Worm (Caenorhabditis elegans) whole organism, young adult: ENCODE data around the gene ttr-49.

ENCODE experiments used
- B0019.2 ChIP-seq: fragments of 200-800 bp; sonication (Bioruptor generic); conservative IDR thresholded peaks from 2 replicates; pipeline ENCODE4 v1.3.6; 2022; ENCODE audit warnings: missing genetic modification reagents, missing genetic modification characterization, missing compliant biosample characterization
- C06A6.2 ChIP-seq: fragments of 200-800 bp; sonication (Bioruptor generic); conservative IDR thresholded peaks from 2 replicates; pipeline ENCODE4 v1.3.6; 2022; ENCODE audit warnings: missing genetic modification characterization, missing compliant biosample characterization
- C17E4.6 ChIP-seq: fragments of 200-800 bp; sonication (Bioruptor generic); IDR thresholded peaks from 2 replicates; pipeline ENCODE4 v1.3.6; 2022; ENCODE audit warnings: missing genetic modification reagents, missing genetic modification characterization, missing compliant biosample characterization
- D2030.7 ChIP-seq: fragments of 200-800 bp; sonication (Bioruptor generic); IDR thresholded peaks from 2 replicates; pipeline ENCODE4 v1.3.6; 2022; ENCODE audit warnings: missing genetic modification reagents, missing genetic modification characterization, missing compliant biosample characterization
- F37B4.10 ChIP-seq: fragments of 200-800 bp; sonication (Bioruptor generic); IDR thresholded peaks from 2 replicates; pipeline ENCODE4 v1.3.6; 2022; ENCODE audit warnings: missing genetic modification characterization, missing compliant biosample characterization
- K11D2.4 ChIP-seq: fragments of 200-800 bp; sonication (Bioruptor generic); IDR thresholded peaks from 2 replicates; pipeline ENCODE4 v1.3.6; 2022; ENCODE audit warnings: missing genetic modification reagents, missing genetic modification characterization, missing compliant biosample characterization
- T26A5.8 ChIP-seq: sonication (generic microtip); optimal IDR thresholded peaks from 2 replicates; lab custom pipeline; 2016; ENCODE audit warnings: missing genetic modification characterization, missing compliant biosample characterization
- Y53G8AR.9 ChIP-seq: fragments of 200-800 bp; sonication (Bioruptor generic); conservative IDR thresholded peaks from 2 replicates; pipeline ENCODE4 v1.3.6; 2022; ENCODE audit warnings: missing genetic modification reagents, missing genetic modification characterization, missing compliant biosample characterization
- Y79H2A.3 ChIP-seq: fragments of 200-800 bp; sonication (Bioruptor generic); conservative IDR thresholded peaks from 2 replicates; pipeline ENCODE4 v1.3.6; 2022; ENCODE audit warnings: missing genetic modification reagents, missing genetic modification characterization, missing compliant biosample characterization
- Y95B8A.8 ChIP-seq: fragments of 200-800 bp; sonication (Bioruptor generic); IDR thresholded peaks from 2 replicates; pipeline ENCODE4 v1.3.6; 2022; ENCODE audit warnings: missing genetic modification reagents, missing genetic modification characterization, missing compliant biosample characterization
- aptf-2 ChIP-seq: fragments of 200-800 bp; sonication (Bioruptor generic); conservative IDR thresholded peaks from 2 replicates; pipeline ENCODE4 v1.3.6; 2022; ENCODE audit warnings: missing genetic modification reagents, missing genetic modification characterization, missing compliant biosample characterization
- aptf-3 ChIP-seq: fragments of 200-800 bp; sonication (Bioruptor generic); IDR thresholded peaks from 2 replicates; pipeline ENCODE4 v1.3.6; 2022; ENCODE audit warnings: missing genetic modification characterization, missing compliant biosample characterization
- attf-3 ChIP-seq: fragments of 200-800 bp; sonication (Bioruptor generic); conservative IDR thresholded peaks from 2 replicates; pipeline ENCODE4 v1.3.6; 2022; ENCODE audit warnings: missing genetic modification reagents, missing genetic modification characterization, missing compliant biosample characterization
- attf-6 ChIP-seq: fragments of 200-800 bp; sonication (Bioruptor generic); IDR thresholded peaks from 2 replicates; pipeline ENCODE4 v1.3.6; 2022; ENCODE audit warnings: missing genetic modification reagents, missing genetic modification characterization, missing compliant biosample characterization
- bed-2 ChIP-seq: fragments of 200-800 bp; sonication (Bioruptor generic); IDR thresholded peaks from 2 replicates; pipeline ENCODE4 v1.3.6; 2022; ENCODE audit warnings: missing genetic modification reagents, missing genetic modification characterization, missing compliant biosample characterization
- cebp-1 ChIP-seq, 2 experiments: fragments of 200-800 bp in 1 of 2; sonication (Bioruptor generic) in 1 of 2; sonication (generic microtip) in 1 of 2; IDR thresholded peaks in 1 of 2; optimal IDR thresholded peaks in 1 of 2; 2 replicates each; pipeline versions ENCODE4 v1.3.6 to Lab custom; 2017 to 2022; ENCODE audit warnings: missing compliant biosample characterization in 2 of 2, missing genetic modification characterization in 2 of 2, mild to moderate bottlenecking in 1 of 2, missing genetic modification reagents in 1 of 2, moderate library complexity in 1 of 2
- cebp-2 ChIP-seq: fragments of 200-800 bp; sonication (Bioruptor generic); IDR thresholded peaks from 2 replicates; pipeline ENCODE4 v1.3.6; 2022; ENCODE audit warnings: missing genetic modification characterization, missing compliant biosample characterization
- ceh-100 ChIP-seq: fragments of 200-800 bp; sonication (Bioruptor generic); IDR thresholded peaks from 2 replicates; pipeline ENCODE4 v1.3.6; 2022; ENCODE audit warnings: missing genetic modification reagents, missing genetic modification characterization, missing compliant biosample characterization
- ceh-40 ChIP-seq: fragments of 200-800 bp; sonication (Bioruptor generic); IDR thresholded peaks from 2 replicates; pipeline ENCODE4 v1.3.6; 2022; ENCODE audit warnings: missing genetic modification characterization, missing compliant biosample characterization
- ceh-58 ChIP-seq: fragments of 200-800 bp; sonication (Bioruptor generic); IDR thresholded peaks from 2 replicates; pipeline ENCODE4 v1.3.6; 2022; ENCODE audit warnings: missing genetic modification characterization, missing compliant biosample characterization
- ceh-91 ChIP-seq: fragments of 200-800 bp; sonication (Bioruptor generic); IDR thresholded peaks from 2 replicates; pipeline ENCODE4 v1.3.6; 2022; ENCODE audit warnings: missing genetic modification reagents, missing genetic modification characterization, missing compliant biosample characterization
- egl-18 ChIP-seq: fragments of 200-800 bp; sonication (Bioruptor generic); IDR thresholded peaks from 2 replicates; pipeline ENCODE4 v1.3.6; 2022; ENCODE audit warnings: missing genetic modification reagents, missing genetic modification characterization, missing compliant biosample characterization
- egl-44 ChIP-seq: fragments of 200-800 bp; sonication (Bioruptor generic); IDR thresholded peaks from 2 replicates; pipeline ENCODE4 v1.3.6; 2022; ENCODE audit warnings: missing genetic modification reagents, missing genetic modification characterization, missing compliant biosample characterization
- ekl-4 ChIP-seq: fragments of 200-800 bp; sonication (Bioruptor generic); IDR thresholded peaks from 2 replicates; pipeline ENCODE4 v1.3.6; 2022; ENCODE audit warnings: missing genetic modification reagents, missing genetic modification characterization, missing compliant biosample characterization
- hmg-1.2 ChIP-seq: fragments of 200-800 bp; sonication (Bioruptor generic); IDR thresholded peaks from 2 replicates; pipeline ENCODE4 v1.3.6; 2022; ENCODE audit warnings: missing genetic modification reagents, missing genetic modification characterization, missing compliant biosample characterization
- hmg-20 ChIP-seq: fragments of 200-800 bp; sonication (Bioruptor generic); IDR thresholded peaks from 2 replicates; pipeline ENCODE4 v1.3.6; 2022; ENCODE audit warnings: missing genetic modification reagents, missing genetic modification characterization, missing compliant biosample characterization
- hsf-1 ChIP-seq: fragments of 200-800 bp; sonication (Bioruptor generic); IDR thresholded peaks from 2 replicates; pipeline ENCODE4 v1.3.6; 2022; ENCODE audit warnings: missing genetic modification reagents, missing genetic modification characterization, missing compliant biosample characterization
- let-526 ChIP-seq: fragments of 200-800 bp; sonication (Bioruptor generic); IDR thresholded peaks from 2 replicates; pipeline ENCODE4 v1.3.6; 2022; ENCODE audit warnings: missing genetic modification reagents, missing genetic modification characterization, missing compliant biosample characterization
- lin-26 ChIP-seq: fragments of 200-800 bp; sonication (Bioruptor generic); IDR thresholded peaks from 2 replicates; pipeline ENCODE4 v1.3.6; 2022; ENCODE audit warnings: missing genetic modification reagents, missing genetic modification characterization, missing compliant biosample characterization
- lir-1 ChIP-seq: fragments of 200-800 bp; sonication (Bioruptor generic); conservative IDR thresholded peaks from 2 replicates; pipeline ENCODE4 v1.3.6; 2022; ENCODE audit warnings: missing genetic modification reagents, missing genetic modification characterization, missing compliant biosample characterization
- madf-3 ChIP-seq: fragments of 200-800 bp; sonication (Bioruptor generic); IDR thresholded peaks from 2 replicates; pipeline ENCODE4 v1.3.6; 2022; ENCODE audit warnings: missing genetic modification reagents, missing genetic modification characterization, missing compliant biosample characterization
- madf-6 ChIP-seq: fragments of 200-800 bp; sonication (Bioruptor generic); IDR thresholded peaks from 2 replicates; pipeline ENCODE4 v1.3.6; 2022; ENCODE audit warnings: missing genetic modification reagents, missing genetic modification characterization, missing compliant biosample characterization
- mcd-1 ChIP-seq: fragments of 200-800 bp; sonication (Bioruptor generic); IDR thresholded peaks from 2 replicates; pipeline ENCODE4 v1.3.6; 2022; ENCODE audit warnings: missing genetic modification reagents, missing genetic modification characterization, missing compliant biosample characterization
- nfyb-1 ChIP-seq: fragments of 200-800 bp; sonication (Bioruptor generic); IDR thresholded peaks from 2 replicates; pipeline ENCODE4 v1.3.6; 2022; ENCODE audit warnings: missing genetic modification reagents, missing genetic modification characterization, missing compliant biosample characterization
- nhr-179 ChIP-seq: sonication (generic microtip); optimal IDR thresholded peaks from 2 replicates; lab custom pipeline; 2016; ENCODE audit warnings: mild to moderate bottlenecking, missing genetic modification characterization, missing compliant biosample characterization
- nhr-90 ChIP-seq: sonication (generic microtip); optimal IDR thresholded peaks from 2 replicates; lab custom pipeline; 2016; ENCODE audit warnings: missing genotype, mild to moderate bottlenecking, missing genetic modification characterization, missing compliant biosample characterization
- rcor-1 ChIP-seq: fragments of 200-800 bp; sonication (Bioruptor generic); IDR thresholded peaks from 2 replicates; pipeline ENCODE4 v1.3.6; 2022; ENCODE audit warnings: missing genetic modification reagents, missing genetic modification characterization, missing compliant biosample characterization
- snpc-1.1 ChIP-seq: sonication (generic microtip); optimal IDR thresholded peaks from 2 replicates; lab custom pipeline; 2017; ENCODE audit warnings: missing genetic modification characterization, mild to moderate bottlenecking, missing compliant biosample characterization, antibody characterized with exemption, moderate library complexity, missing genotype, missing genetic modification reagents; ENCODE audit not compliant: insufficient read depth
- tlf-1 ChIP-seq: fragments of 200-800 bp; sonication (Bioruptor generic); optimal IDR thresholded peaks from 2 replicates; lab custom pipeline; 2018; ENCODE audit warnings: mild to moderate bottlenecking, missing genetic modification characterization, missing compliant biosample characterization
- ztf-25 ChIP-seq: fragments of 200-800 bp; sonication (Bioruptor generic); IDR thresholded peaks from 2 replicates; pipeline ENCODE4 v1.3.6; 2022; ENCODE audit warnings: missing genetic modification reagents, missing genetic modification characterization, missing compliant biosample characterization
- ztf-28 ChIP-seq: fragments of 200-800 bp; sonication (Bioruptor generic); IDR thresholded peaks from 2 replicates; pipeline ENCODE4 v1.3.6; 2022; ENCODE audit warnings: missing genetic modification reagents, missing genetic modification characterization, missing compliant biosample characterization
- ztf-6 ChIP-seq: fragments of 200-800 bp; sonication (Bioruptor generic); IDR thresholded peaks from 2 replicates; pipeline ENCODE4 v1.3.6; 2022; ENCODE audit warnings: missing genetic modification reagents, missing genetic modification characterization, missing compliant biosample characterization

ttr-49 gene

DNA sequence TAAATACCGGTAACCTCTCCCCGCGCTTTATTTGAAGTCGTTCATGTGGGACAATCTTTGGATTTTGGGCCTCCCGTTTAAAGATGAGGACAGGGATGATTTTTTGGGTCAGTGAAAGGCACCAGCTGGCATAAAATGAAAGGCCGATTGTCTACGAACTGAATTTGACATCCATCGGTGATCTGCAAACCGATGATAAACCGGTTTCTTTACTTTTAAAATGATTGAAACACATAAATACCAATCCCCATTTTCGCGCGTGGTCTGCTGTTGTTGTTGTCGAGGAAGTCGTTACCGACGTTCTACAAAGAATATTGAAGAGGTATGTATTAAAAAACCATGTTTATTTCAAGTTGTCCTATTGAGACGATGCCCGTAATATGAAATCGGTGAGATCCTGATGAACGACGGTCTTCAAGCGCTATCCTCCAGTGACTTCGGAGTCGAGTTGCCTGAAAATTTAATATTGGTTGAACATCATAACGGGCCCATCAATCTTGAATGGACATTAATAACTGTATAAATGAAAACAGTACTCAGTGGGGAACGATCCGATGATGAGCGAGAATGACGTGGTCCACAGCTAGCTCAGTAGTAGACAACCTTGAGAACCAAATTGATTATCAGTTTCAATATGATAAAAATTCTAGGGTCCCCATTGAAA, 13.2 kb downstream of the ttr-49 start (continued):
- TF ChIP-seq ceh-91 (GFP tag; lab: Robert Waterston, UW): peak; percentile 60; the same call in 1 of the 2 replicates
- no peak for TF ChIP-seq ztf-25 (GFP tag; lab: Robert Waterston, UW)
- TF ChIP-seq snpc-1.1 (tag; lab: Kevin White, UChicago): peak; percentile 15
- peak; percentile 22; the same call in 1 of the 2 replicates for TF ChIP-seq C17E4.6 (GFP tag; lab: Robert Waterston, UW)
- no peak; the same call in 1 of the 2 replicates for TF ChIP-seq ceh-100
- TF ChIP-seq nhr-179: no peak
- TF ChIP-seq nhr-90: no peak
- peak; percentile 86 for TF ChIP-seq nfyb-1 (GFP tag; lab: Robert Waterston, UW)
- peak; percentile 49; the same call in 1 of the 2 replicates for TF ChIP-seq D2030.7 (GFP tag; lab: Robert Waterston, UW)
- TF ChIP-seq attf-3: 0 out of 2 replicates have a peak, but pooled peaks have one; percentile 40
- peak; percentile 43; the same call in 1 of the 2 replicates for TF ChIP-seq hsf-1
- 0 out of 2 replicates have a peak, but pooled peaks have one; percentile 44 for TF ChIP-seq mcd-1 (GFP tag; lab: Robert Waterston, UW)
- TF ChIP-seq tlf-1: peak; percentile 34
- no peak for TF ChIP-seq T26A5.8 (tag; lab: Kevin White, UChicago)
- TF ChIP-seq ztf-6: 0 out of 2 replicates have a peak, but pooled peaks have one; percentile 7
- no peak; the same call in 1 of the 2 replicates for TF ChIP-seq lin-26 (GFP tag; lab: Robert Waterston, UW)

DNA sequence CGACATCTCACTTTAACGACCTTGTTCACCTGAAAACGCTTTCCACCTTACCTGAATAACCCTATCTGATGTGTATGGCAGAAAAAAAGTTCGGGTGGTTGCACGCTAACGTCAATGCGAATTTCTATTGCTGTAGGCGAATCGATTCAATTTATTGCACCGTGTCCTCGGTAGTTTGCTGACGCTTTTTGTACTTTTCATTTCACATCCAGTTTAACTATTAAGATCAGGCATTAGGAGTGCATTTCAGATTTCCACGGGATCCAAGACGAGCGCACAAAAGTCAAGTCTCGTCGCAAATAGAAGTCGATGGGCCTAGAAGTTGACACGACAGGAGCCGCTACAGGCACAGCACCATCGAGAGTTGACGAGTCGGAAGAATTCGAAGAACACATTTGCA, 14.0 kb downstream of the ttr-49 start:
- peak; percentile 95 for TF ChIP-seq cebp-2 (GFP tag; lab: Robert Waterston, UW)
- peak; percentile 59; the same call in 1 of the 2 replicates for TF ChIP-seq ceh-100
- peak; percentile 70; the same call in 1 of the 2 replicates for TF ChIP-seq cebp-1 (GFP tag; IDR thresholded peaks at IDR 0.05; lab: Robert Waterston, UW)
- TF ChIP-seq cebp-1 (tag; optimal IDR thresholded peaks at IDR 0.05; lab: Kevin White, UChicago): peak; percentile 22
- peak; percentile 83 for TF ChIP-seq ekl-4 (GFP tag; lab: Robert Waterston, UW)
- TF ChIP-seq aptf-3 (GFP tag; lab: Robert Waterston, UW): 0 out of 2 replicates have a peak, but pooled peaks have one; percentile 58
- TF ChIP-seq Y53G8AR.9: peak; percentile 97
- peak; percentile 42; the same call in 1 of the 2 replicates for TF ChIP-seq attf-3
- TF ChIP-seq F37B4.10 (GFP tag; lab: Robert Waterston, UW): peak; percentile 94; the same call in 1 of the 2 replicates
- peak; percentile 93 for TF ChIP-seq C17E4.6 (GFP tag; lab: Robert Waterston, UW)
- peak; percentile 70; the same call in 1 of the 2 replicates for TF ChIP-seq egl-18 (GFP tag; lab: Robert Waterston, UW)
- TF ChIP-seq B0019.2 (GFP tag; lab: Robert Waterston, UW): 0 out of 2 replicates have a peak, but pooled peaks have one; percentile 17
- peak; percentile 37 for TF ChIP-seq D2030.7 (GFP tag; lab: Robert Waterston, UW)
- peak; percentile 90 for TF ChIP-seq madf-3
- peak; percentile 93 for TF ChIP-seq K11D2.4
- TF ChIP-seq rcor-1 (GFP tag; lab: Robert Waterston, UW): peak; percentile 70
- TF ChIP-seq Y79H2A.3 (GFP tag; lab: Robert Waterston, UW): peak; percentile 98
- 0 out of 2 replicates have a peak, but pooled peaks have one; percentile 35 for TF ChIP-seq ceh-40 (GFP tag; lab: Robert Waterston, UW)
- peak; percentile 75 for TF ChIP-seq attf-6
- peak; percentile 58 for TF ChIP-seq mcd-1 (GFP tag; lab: Robert Waterston, UW)
- 0 out of 2 replicates have a peak, but pooled peaks have one; percentile 16 for TF ChIP-seq ztf-25 (GFP tag; lab: Robert Waterston, UW)
- TF ChIP-seq let-526: peak; percentile 72; the same call in 1 of the 2 replicates
- peak; percentile 70 for TF ChIP-seq madf-6 (GFP tag; lab: Robert Waterston, UW)
- peak; percentile 93 for TF ChIP-seq Y95B8A.8 (GFP tag; lab: Robert Waterston, UW)
- TF ChIP-seq lir-1: 0 out of 2 replicates have a peak, but pooled peaks have one; percentile 24
- peak; percentile 76; the same call in 1 of the 2 replicates for TF ChIP-seq lin-26 (GFP tag; lab: Robert Waterston, UW)
- peak; percentile 67; the same call in 1 of the 2 replicates for TF ChIP-seq hmg-1.2
- 0 out of 2 replicates have a peak, but pooled peaks have one; percentile 41 for TF ChIP-seq egl-44
- peak; percentile 78 for TF ChIP-seq ztf-28 (GFP tag; lab: Robert Waterston, UW)
- 0 out of 2 replicates have a peak, but pooled peaks have one; percentile 15 for TF ChIP-seq bed-2 (GFP tag; lab: Robert Waterston, UW)
- TF ChIP-seq hmg-20 (GFP tag; lab: Robert Waterston, UW): peak; percentile 79; the same call in 1 of the 2 replicates
- TF ChIP-seq ceh-91 (GFP tag; lab: Robert Waterston, UW): peak; percentile 43; the same call in 1 of the 2 replicates
- peak; percentile 75 for TF ChIP-seq C06A6.2
- peak; percentile 65; the same call in 1 of the 2 replicates for TF ChIP-seq ceh-58 (GFP tag; lab: Robert Waterston, UW)
- 0 out of 2 replicates have a peak, but pooled peaks have one; percentile 37 for TF ChIP-seq aptf-2 (GFP tag; lab: Robert Waterston, UW)
